Worm (Caenorhabditis elegans) whole organism, L2 larva: ENCODE measurements around the gene W05B10.4.

Source experiments
- C34F6.9 ChIP-seq: fragments of 150-350 bp; optimal IDR thresholded peaks from 2 replicates; lab custom pipeline; 2014; ENCODE audit warnings: missing biosample characterization, missing genetic modification characterization
- F13H6.1 ChIP-seq: sonication (generic microtip); optimal IDR thresholded peaks from 2 replicates; lab custom pipeline; 2016; ENCODE audit warnings: missing genetic modification characterization, missing compliant biosample characterization
- R02D3.7 ChIP-seq: fragments of 150-350 bp; optimal IDR thresholded peaks from 2 replicates; lab custom pipeline; 2014; ENCODE audit warnings: missing biosample characterization, missing genetic modification characterization
- ZK546.5 ChIP-seq: sonication (generic microtip); optimal IDR thresholded peaks from 2 replicates; lab custom pipeline; 2017; ENCODE audit warnings: missing biosample characterization, missing genetic modification characterization
- alr-1 ChIP-seq: fragments of 150-350 bp; optimal IDR thresholded peaks from 2 replicates; lab custom pipeline; 2014; ENCODE audit warnings: missing biosample characterization, missing genetic modification characterization
- ama-1 ChIP-seq: fragments of 150-350 bp; optimal IDR thresholded peaks from 2 replicates; lab custom pipeline; 2018; ENCODE audit warnings: inconsistent platforms
- blmp-1 ChIP-seq: sonication (generic microtip); optimal IDR thresholded peaks from 2 replicates; lab custom pipeline; 2017; ENCODE audit warnings: missing genetic modification characterization, mild to moderate bottlenecking, missing compliant biosample characterization, antibody characterized with exemption, moderate library complexity; ENCODE audit not compliant: insufficient read depth
- ceh-82 ChIP-seq: fragments of 150-350 bp; optimal IDR thresholded peaks from 2 replicates; lab custom pipeline; 2014; ENCODE audit warnings: missing biosample characterization, missing genetic modification characterization
- egl-27 ChIP-seq: sonication (generic microtip); optimal IDR thresholded peaks from 3 replicates; lab custom pipeline; 2017; ENCODE audit warnings: missing biosample characterization, missing genetic modification reagents, missing genetic modification characterization
- elt-3 ChIP-seq: sonication (generic microtip); optimal IDR thresholded peaks from 2 replicates; lab custom pipeline; 2017; ENCODE audit warnings: missing biosample characterization, missing genetic modification characterization
- fos-1 ChIP-seq: fragments of 150-350 bp; optimal IDR thresholded peaks from 2 replicates; lab custom pipeline; 2014; ENCODE audit warnings: missing biosample characterization, missing genetic modification characterization
- gmeb-1 ChIP-seq: fragments of 150-350 bp; optimal IDR thresholded peaks from 2 replicates; lab custom pipeline; 2014; ENCODE audit warnings: missing biosample characterization, missing genetic modification characterization
- lin-11 ChIP-seq: fragments of 150-350 bp; sonication (generic microtip); optimal IDR thresholded peaks from 2 replicates; lab custom pipeline; 2014; ENCODE audit warnings: missing biosample characterization, missing genetic modification characterization, inconsistent platforms, mixed read lengths
- lin-13 ChIP-seq: fragments of 150-350 bp; optimal IDR thresholded peaks from 2 replicates; lab custom pipeline; 2014; ENCODE audit warnings: missing biosample characterization, missing genetic modification reagents, missing genetic modification characterization
- lin-39 ChIP-seq: fragments of 150-350 bp; optimal IDR thresholded peaks from 2 replicates; lab custom pipeline; 2014; ENCODE audit warnings: missing biosample characterization, missing genetic modification reagents, missing genetic modification characterization
- mbf-1 ChIP-seq: sonication (generic microtip); optimal IDR thresholded peaks from 2 replicates; lab custom pipeline; 2017; ENCODE audit warnings: missing biosample characterization, missing genetic modification characterization
- nhr-11 ChIP-seq: fragments of 150-350 bp; optimal IDR thresholded peaks from 2 replicates; lab custom pipeline; 2014; ENCODE audit warnings: missing biosample characterization, missing genetic modification characterization
- nhr-12 ChIP-seq: fragments of 150-350 bp; optimal IDR thresholded peaks from 2 replicates; lab custom pipeline; 2014; ENCODE audit warnings: missing biosample characterization, missing genetic modification characterization
- nhr-129 ChIP-seq: fragments of 150-350 bp; optimal IDR thresholded peaks from 2 replicates; lab custom pipeline; 2014; ENCODE audit warnings: missing biosample characterization, missing genetic modification characterization
- nhr-237 ChIP-seq: fragments of 150-350 bp; optimal IDR thresholded peaks from 2 replicates; lab custom pipeline; 2014; ENCODE audit warnings: missing biosample characterization, missing genetic modification characterization
- nhr-6 ChIP-seq: fragments of 150-350 bp; optimal IDR thresholded peaks from 2 replicates; lab custom pipeline; 2014; ENCODE audit warnings: missing biosample characterization, missing genetic modification characterization
- nhr-77 ChIP-seq: fragments of 150-350 bp; optimal IDR thresholded peaks from 2 replicates; lab custom pipeline; 2014; ENCODE audit warnings: missing biosample characterization, missing genetic modification characterization
- peb-1 ChIP-seq: fragments of 150-350 bp; optimal IDR thresholded peaks from 2 replicates; lab custom pipeline; 2014; ENCODE audit warnings: missing biosample characterization, missing genetic modification characterization
- sem-4 ChIP-seq: fragments of 150-350 bp; optimal IDR thresholded peaks from 2 replicates; lab custom pipeline; 2014; ENCODE audit warnings: missing biosample characterization, missing genetic modification reagents, missing genetic modification characterization
- skn-1 ChIP-seq: sonication (generic microtip); optimal IDR thresholded peaks from 2 replicates; lab custom pipeline; 2017; ENCODE audit warnings: missing biosample characterization, missing genetic modification characterization
- sma-3 ChIP-seq: sonication (generic microtip); optimal IDR thresholded peaks from 2 replicates; lab custom pipeline; 2016; ENCODE audit warnings: missing genetic modification reagents, missing genetic modification characterization, missing compliant biosample characterization
- sma-9 ChIP-seq, 2 experiments: fragments of 150-350 bp in 1 of 2; sonication (generic microtip) in 1 of 2; optimal IDR thresholded peaks; 2 replicates each; lab custom pipeline; 2014 to 2016; ENCODE audit warnings: missing genetic modification characterization in 2 of 2, mild to moderate bottlenecking in 1 of 2, missing biosample characterization in 1 of 2, missing compliant biosample characterization in 1 of 2, missing genetic modification reagents in 1 of 2, moderate library complexity in 1 of 2
- snpc-4 ChIP-seq: fragments of 150-350 bp; optimal IDR thresholded peaks from 2 replicates; lab custom pipeline; 2014; ENCODE audit warnings: missing biosample characterization, missing genetic modification characterization
- unc-39 ChIP-seq: fragments of 150-350 bp; optimal IDR thresholded peaks from 2 replicates; lab custom pipeline; 2014; ENCODE audit warnings: missing biosample characterization, missing genetic modification characterization
- unc-55 ChIP-seq: fragments of 150-350 bp; sonication (generic microtip); optimal IDR thresholded peaks from 3 replicates; lab custom pipeline; 2014; ENCODE audit warnings: missing biosample characterization, missing genetic modification reagents, missing genetic modification characterization
- zag-1 ChIP-seq: fragments of 150-350 bp; optimal IDR thresholded peaks from 2 replicates; lab custom pipeline; 2014; ENCODE audit warnings: missing biosample characterization, missing genetic modification characterization
- ztf-11 ChIP-seq: sonication (generic microtip); optimal IDR thresholded peaks from 2 replicates; lab custom pipeline; 2017; ENCODE audit warnings: missing biosample characterization, missing genetic modification characterization
- ztf-4 ChIP-seq: fragments of 150-350 bp; optimal IDR thresholded peaks from 2 replicates; lab custom pipeline; 2014; ENCODE audit warnings: missing biosample characterization, missing genetic modification characterization

Gene W05B10.4

DNA sequence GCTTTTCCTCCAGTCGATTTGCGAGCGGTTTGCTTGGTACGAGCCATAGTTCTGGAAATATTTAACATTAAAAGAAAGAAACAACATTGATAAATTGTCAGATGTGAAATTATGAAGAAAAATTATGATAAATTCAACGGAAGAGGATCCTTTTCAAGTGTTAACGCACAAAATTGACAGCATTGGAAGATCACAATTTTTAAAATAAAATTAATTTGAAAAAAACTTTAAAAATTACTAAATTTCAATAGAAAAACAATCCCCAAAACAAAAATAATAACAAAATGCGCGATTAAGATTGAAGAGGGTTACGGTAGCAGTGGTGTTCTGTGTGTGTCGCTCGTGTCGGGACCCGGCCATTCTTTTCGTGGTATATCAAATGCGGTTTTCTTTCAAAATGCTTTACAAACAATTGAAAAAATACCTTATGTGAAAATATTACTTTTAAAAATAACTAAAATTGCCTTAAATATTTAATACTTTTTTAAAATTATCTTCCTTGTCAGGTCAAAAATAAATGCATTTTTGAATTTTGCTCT, 7.7 kb upstream of the W05B10.4 start, which contains the start of gene his-74:
Gene his-74 (minus strand): TSS at position 51 of the 539 bp plus-strand sequence.
- TF ChIP-seq sem-4 (tag; lab: Kevin White, UChicago): no peak
- no peak for TF ChIP-seq sma-9 (GFP tag; optimal IDR thresholded peaks at IDR 0.05; lab: Kevin White, UChicago)
- no peak for TF ChIP-seq sma-9 (tag; optimal IDR thresholded peaks at IDR 0.05; lab: Kevin White, UChicago)
- TF ChIP-seq nhr-77 (tag; lab: Kevin White, UChicago): no peak

DNA sequence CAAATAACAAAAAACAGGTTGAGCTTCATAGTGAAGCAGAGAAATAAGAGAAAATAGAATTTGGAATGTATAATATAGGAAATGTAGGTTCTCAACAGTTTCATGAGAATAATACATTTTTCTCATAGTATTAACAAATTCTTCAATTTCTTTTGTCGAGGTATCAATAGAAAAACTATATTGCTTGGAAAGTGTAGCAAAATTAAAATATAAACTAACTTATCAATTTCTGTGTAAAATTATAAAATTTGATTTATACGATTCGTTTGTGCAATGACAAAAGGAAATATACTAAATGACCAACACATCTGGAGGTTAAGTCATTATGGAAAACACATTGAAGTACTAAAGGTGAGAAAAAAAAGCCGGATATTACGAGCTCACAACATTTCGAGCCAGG, 6.4 kb upstream of the W05B10.4 start, which contains the start of gene W05B10.3:
Gene W05B10.3 (minus strand): TSS at position 101 of the 400 bp plus-strand sequence.
- TF ChIP-seq unc-55 (GFP tag; lab: Kevin White, UChicago) (no peak), nhr-129 (no peak), R02D3.7 (tag; lab: Kevin White, UChicago) (no peak), elt-3 (tag; lab: Kevin White, UChicago) (no peak), ama-1 (lab: Kevin White, UChicago) (no peak), nhr-11 (tag; lab: Kevin White, UChicago) (no peak), skn-1 (tag; lab: Kevin White, UChicago) (no peak), C34F6.9 (no peak)
- TF ChIP-seq, all 48 proteins: peak for 0

DNA sequence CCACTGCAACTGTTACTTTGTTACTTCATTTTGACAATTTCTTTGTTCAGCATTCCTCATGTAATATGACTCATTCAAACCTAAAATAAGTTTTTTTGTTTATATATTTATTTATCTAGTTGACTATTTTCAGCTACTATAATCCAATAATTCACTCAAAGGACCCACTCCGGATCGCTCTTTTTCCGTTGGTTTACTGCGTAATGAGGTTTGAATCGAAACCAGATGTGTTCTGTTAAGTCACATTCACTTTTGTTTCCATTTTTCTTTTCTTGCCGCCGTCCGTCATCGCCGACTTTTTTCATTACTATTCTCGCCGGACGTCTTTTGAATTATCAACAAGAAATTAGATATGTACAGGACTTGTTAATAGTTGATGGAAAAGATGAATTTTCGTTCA, 4.6 kb upstream of the W05B10.4 start:
- TF ChIP-seq nhr-129: no peak
- TF ChIP-seq lin-39 (tag; lab: Kevin White, UChicago): no peak
- no peak for TF ChIP-seq ztf-4 (tag; lab: Kevin White, UChicago)
- no peak for TF ChIP-seq alr-1 (tag; lab: Kevin White, UChicago)
- no peak for TF ChIP-seq sma-3 (GFP tag; lab: Kevin White, UChicago)
- TF ChIP-seq snpc-4 (tag; lab: Kevin White, UChicago): no peak
- no peak for TF ChIP-seq gmeb-1 (tag; lab: Kevin White, UChicago)
- TF ChIP-seq F13H6.1 (tag; lab: Kevin White, UChicago): no peak
- TF ChIP-seq nhr-77 (tag; lab: Kevin White, UChicago): no peak
- no peak for TF ChIP-seq lin-11 (tag; lab: Kevin White, UChicago)
- no peak for TF ChIP-seq C34F6.9
- TF ChIP-seq zag-1: no peak
- TF ChIP-seq nhr-6 (tag; lab: Kevin White, UChicago): no peak
- no peak for TF ChIP-seq mbf-1
- no peak for TF ChIP-seq fos-1 (tag; lab: Kevin White, UChicago)
- no peak for TF ChIP-seq egl-27 (tag; lab: Kevin White, UChicago)
- TF ChIP-seq skn-1 (tag; lab: Kevin White, UChicago): no peak
- TF ChIP-seq blmp-1: no peak
- no peak for TF ChIP-seq nhr-237 (tag; lab: Kevin White, UChicago)

DNA sequence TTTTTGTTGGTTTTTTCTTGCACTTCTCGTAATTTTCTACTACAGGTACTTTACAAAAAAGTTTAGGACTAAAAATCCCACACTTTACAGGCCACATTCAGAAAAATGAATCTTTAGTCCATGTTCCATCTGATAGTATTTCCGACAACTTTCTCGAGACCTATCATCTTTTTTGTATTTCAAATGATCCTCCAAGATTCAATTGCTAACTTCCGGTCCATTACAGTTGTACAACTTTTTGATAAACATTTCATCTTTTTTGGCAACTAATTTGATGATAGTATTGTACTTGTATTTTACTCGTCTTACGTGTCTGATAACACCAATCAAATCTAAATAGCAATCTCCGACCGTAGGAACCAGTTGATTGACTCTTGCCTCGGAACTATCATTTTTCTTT, 629 bp upstream of the W05B10.4 start:
- TF ChIP-seq nhr-12 (tag; lab: Kevin White, UChicago): no peak
- no peak for TF ChIP-seq ama-1 (lab: Kevin White, UChicago)
- TF ChIP-seq nhr-11 (tag; lab: Kevin White, UChicago): no peak
- no peak for TF ChIP-seq F13H6.1 (tag; lab: Kevin White, UChicago)
- TF ChIP-seq fos-1 (tag; lab: Kevin White, UChicago): no peak
- TF ChIP-seq ztf-11: no peak
- no peak for TF ChIP-seq nhr-77 (tag; lab: Kevin White, UChicago)
- TF ChIP-seq sma-9 (GFP tag; optimal IDR thresholded peaks at IDR 0.05; lab: Kevin White, UChicago): no peak
- no peak for TF ChIP-seq sma-9 (tag; optimal IDR thresholded peaks at IDR 0.05; lab: Kevin White, UChicago)

DNA sequence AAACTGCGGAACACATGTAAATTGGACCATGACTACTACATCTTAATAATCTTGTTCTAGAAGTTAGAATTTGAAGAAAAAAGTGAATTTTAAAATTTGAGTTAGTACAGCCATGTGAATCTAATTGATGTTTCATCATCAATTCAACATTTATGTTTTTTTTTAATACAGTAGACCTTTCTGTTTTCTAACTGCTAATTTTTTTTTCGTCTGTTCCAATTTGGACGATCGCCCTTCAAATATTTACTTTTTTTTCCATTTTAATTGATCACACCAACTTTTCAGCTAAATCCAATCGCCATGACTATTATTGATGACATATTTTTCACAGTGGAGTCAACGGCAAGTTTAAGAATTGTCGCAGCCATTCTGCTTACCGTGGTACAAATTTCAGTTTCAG, 2.6 kb downstream of the W05B10.4 start, which contains the start of gene srx-116:
Gene srx-116 (plus strand): TSS at position 301 of the 400 bp plus-strand sequence.
- TF ChIP-seq skn-1 (tag; lab: Kevin White, UChicago) (no peak), alr-1 (tag; lab: Kevin White, UChicago) (no peak), peb-1 (tag; lab: Kevin White, UChicago) (no peak), unc-39 (tag; lab: Kevin White, UChicago) (no peak), sma-9 (GFP tag; optimal IDR thresholded peaks at IDR 0.05; lab: Kevin White, UChicago) (no peak), sma-9 (tag; optimal IDR thresholded peaks at IDR 0.05; lab: Kevin White, UChicago) (no peak), lin-11 (tag; lab: Kevin White, UChicago) (no peak), lin-13 (GFP tag; lab: Kevin White, UChicago) (no peak), blmp-1 (no peak), ZK546.5 (tag; lab: Kevin White, UChicago) (no peak), zag-1 (no peak), egl-27 (tag; lab: Kevin White, UChicago) (no peak), ceh-82 (tag; lab: Kevin White, UChicago) (no peak), gmeb-1 (tag; lab: Kevin White, UChicago) (no peak), nhr-237 (tag; lab: Kevin White, UChicago) (no peak), unc-55 (GFP tag; lab: Kevin White, UChicago) (no peak)
- TF ChIP-seq, all 48 proteins: peak for 0
